Worm (Caenorhabditis elegans) whole organism, late embryonic: ENCODE results near the gene Y105C5A.1270.

ENCODE experiments used
- ahr-1 ChIP-seq: sonication (generic microtip); optimal IDR thresholded peaks from 2 replicates; lab custom pipeline; 2016; ENCODE audit warnings: missing genetic modification characterization, missing compliant biosample characterization
- ama-1 ChIP-seq: fragments of 150-350 bp; optimal IDR thresholded peaks from 2 replicates; lab custom pipeline; 2014
- ceh-31 ChIP-seq: sonication (generic microtip); optimal IDR thresholded peaks from 2 replicates; lab custom pipeline; 2016; ENCODE audit warnings: missing genetic modification characterization, missing compliant biosample characterization
- fkh-6 ChIP-seq: sonication (generic microtip); optimal IDR thresholded peaks from 2 replicates; lab custom pipeline; 2016; ENCODE audit warnings: missing genetic modification characterization, missing compliant biosample characterization
- nhr-11 ChIP-seq: fragments of 150-350 bp; optimal IDR thresholded peaks from 2 replicates; lab custom pipeline; 2014; ENCODE audit warnings: missing biosample characterization, missing genetic modification characterization
- pha-4 ChIP-seq: fragments of 150-350 bp; optimal IDR thresholded peaks from 2 replicates; lab custom pipeline; 2018; ENCODE audit warnings: missing biosample characterization, missing genetic modification reagents, missing genetic modification characterization

DNA sequence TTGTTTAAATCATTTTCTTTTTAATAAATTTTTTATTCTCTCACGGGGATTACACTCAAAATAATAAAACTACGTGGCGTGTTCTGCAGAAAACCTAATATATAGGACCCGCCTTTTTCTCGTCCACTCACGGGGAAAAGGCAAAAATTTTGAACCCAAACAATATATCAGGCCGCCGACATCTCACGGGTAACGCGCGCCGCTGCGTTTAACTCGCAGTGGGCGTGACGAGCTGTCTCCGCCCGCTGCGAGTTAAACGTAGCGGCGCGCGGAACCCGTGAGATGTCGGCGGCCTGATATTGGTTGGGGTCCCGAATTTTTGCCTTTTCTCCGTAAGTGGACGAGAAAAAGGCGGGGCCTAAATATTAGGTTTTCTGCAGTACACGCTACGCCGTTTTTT is 15.0 kb upstream of the Y105C5A.1270 start:
- TF ChIP-seq fkh-6 (tag; lab: Kevin White, UChicago) (no peak), ama-1 (lab: Kevin White, UChicago) (no peak), ceh-31 (tag; lab: Kevin White, UChicago) (no peak), nhr-11 (tag; lab: Kevin White, UChicago) (no peak), ahr-1 (tag; lab: Kevin White, UChicago) (no peak), pha-4 (tag; lab: Kevin White, UChicago) (no peak)
